Worm (Caenorhabditis elegans) whole organism, L1 larva: ENCODE measurements around the gene rbm-25.

Experiments
- C34B4.2 ChIP-seq: sonication (generic microtip); optimal IDR thresholded peaks from 2 replicates; lab custom pipeline; 2017; ENCODE audit warnings: mild to moderate bottlenecking, missing genetic modification characterization, missing compliant biosample characterization
- F16B12.6 ChIP-seq: fragments of 150-350 bp; optimal IDR thresholded peaks from 2 replicates; lab custom pipeline; 2014; ENCODE audit warnings: missing biosample characterization, missing genetic modification characterization
- Y116A8C.19 ChIP-seq: sonication (generic microtip); optimal IDR thresholded peaks from 2 replicates; lab custom pipeline; 2016; ENCODE audit warnings: missing compliant biosample characterization, missing genetic modification characterization, borderline replicate concordance
- aha-1 ChIP-seq: fragments of 150-350 bp; optimal IDR thresholded peaks from 2 replicates; lab custom pipeline; 2014; ENCODE audit warnings: missing biosample characterization, missing genetic modification characterization
- alr-1 ChIP-seq: fragments of 200-800 bp; sonication (Bioruptor generic); optimal IDR thresholded peaks from 2 replicates; lab custom pipeline; 2018; ENCODE audit warnings: borderline replicate concordance, mild to moderate bottlenecking, missing genetic modification characterization, missing compliant biosample characterization
- aly-2 ChIP-seq: fragments of 150-350 bp; optimal IDR thresholded peaks from 2 replicates; lab custom pipeline; 2014; ENCODE audit warnings: missing biosample characterization, missing genetic modification characterization
- blmp-1 ChIP-seq: fragments of 150-350 bp; optimal IDR thresholded peaks from 2 replicates; lab custom pipeline; 2014; ENCODE audit warnings: missing biosample characterization, missing genetic modification characterization
- ceh-88 ChIP-seq: fragments of 200-800 bp; sonication (Bioruptor generic); IDR thresholded peaks from 2 replicates; pipeline ENCODE4 v1.3.6; 2022; ENCODE audit warnings: missing genetic modification characterization, missing compliant biosample characterization
- ceh-90 ChIP-seq: sonication (generic microtip); optimal IDR thresholded peaks from 2 replicates; lab custom pipeline; 2016; ENCODE audit warnings: missing genetic modification characterization, missing compliant biosample characterization
- dsc-1 ChIP-seq: sonication (generic microtip); optimal IDR thresholded peaks from 2 replicates; lab custom pipeline; 2016; ENCODE audit warnings: mild to moderate bottlenecking, missing genetic modification characterization, missing compliant biosample characterization
- efl-1 ChIP-seq, 4 experiments: fragments of 150-350 bp; optimal IDR thresholded peaks in 3 of 4; peaks in 1 of 4; 1 replicate in 1 of 4; 2 replicates in 3 of 4; lab custom pipeline; 2014; ENCODE audit warnings: missing biosample characterization in 2 of 4, missing genetic modification characterization in 2 of 4, missing genetic modification reagents in 2 of 4
- egl-27 ChIP-seq, 2 experiments: fragments of 150-350 bp in 1 of 2; sonication (generic microtip); optimal IDR thresholded peaks; 3 replicates each; lab custom pipeline; 2017 to 2018; ENCODE audit warnings: missing biosample characterization in 2 of 2, missing genetic modification characterization in 2 of 2, missing genetic modification reagents in 2 of 2
- elt-2 ChIP-seq: sonication (generic microtip); optimal IDR thresholded peaks from 2 replicates; lab custom pipeline; 2016; ENCODE audit warnings: missing genetic modification characterization, mild to moderate bottlenecking, inconsistent platforms, missing compliant biosample characterization, missing genetic modification reagents
- elt-3 ChIP-seq, 6 experiments: fragments of 150-350 bp in 1 of 6; sonication (generic microtip); optimal IDR thresholded peaks; 2 replicates each; lab custom pipeline; 2017 to 2018; ENCODE audit warnings: missing biosample characterization in 6 of 6, missing genetic modification characterization in 6 of 6, inconsistent platforms in 1 of 6
- ets-5 ChIP-seq: fragments of 200-800 bp; sonication (Bioruptor generic); IDR thresholded peaks from 2 replicates; pipeline ENCODE4 v1.3.6; 2022; ENCODE audit warnings: missing genetic modification characterization, missing compliant biosample characterization
- fkh-10 ChIP-seq: sonication (generic microtip); optimal IDR thresholded peaks from 2 replicates; lab custom pipeline; 2017; ENCODE audit warnings: missing biosample characterization, missing genetic modification reagents, missing genetic modification characterization
- fkh-8 ChIP-seq: sonication (generic microtip); optimal IDR thresholded peaks from 2 replicates; lab custom pipeline; 2016; ENCODE audit warnings: mild to moderate bottlenecking, missing genetic modification characterization, missing compliant biosample characterization
- fos-1 ChIP-seq: fragments of 150-350 bp; optimal IDR thresholded peaks from 2 replicates; lab custom pipeline; 2014; ENCODE audit warnings: missing biosample characterization, missing genetic modification characterization
- grh-1 ChIP-seq: fragments of 200-800 bp; sonication (Bioruptor generic); IDR thresholded peaks from 2 replicates; pipeline ENCODE4 v1.3.6; 2022; ENCODE audit warnings: missing genetic modification reagents, missing genetic modification characterization, missing compliant biosample characterization
- hlh-17 ChIP-seq: fragments of 200-800 bp; sonication (Bioruptor generic); optimal IDR thresholded peaks from 2 replicates; lab custom pipeline; 2018; ENCODE audit warnings: missing genetic modification characterization, mild to moderate bottlenecking, missing compliant biosample characterization, moderate library complexity, borderline replicate concordance
- irx-1 ChIP-seq: sonication (generic microtip); optimal IDR thresholded peaks from 2 replicates; lab custom pipeline; 2016; ENCODE audit warnings: missing genetic modification characterization, missing compliant biosample characterization
- jun-1 ChIP-seq: fragments of 150-350 bp; optimal IDR thresholded peaks from 2 replicates; lab custom pipeline; 2014; ENCODE audit warnings: missing biosample characterization, missing genetic modification reagents, missing genetic modification characterization
- lin-14 ChIP-seq: fragments of 200-800 bp; sonication (Bioruptor generic); optimal IDR thresholded peaks from 2 replicates; lab custom pipeline; 2018; ENCODE audit warnings: mild to moderate bottlenecking, missing genetic modification characterization, moderate library complexity, missing compliant biosample characterization
- lin-35 ChIP-seq, 2 experiments: fragments of 150-350 bp; optimal IDR thresholded peaks; 2 replicates each; lab custom pipeline; 2014; ENCODE audit warnings: missing biosample characterization in 2 of 2, missing genetic modification characterization in 2 of 2, missing genetic modification reagents in 2 of 2
- lir-3 ChIP-seq: sonication (generic microtip); optimal IDR thresholded peaks from 2 replicates; lab custom pipeline; 2016; ENCODE audit warnings: mild to moderate bottlenecking, missing genetic modification characterization, moderate library complexity, missing compliant biosample characterization; ENCODE audit not compliant: poor library complexity
- lsy-2 ChIP-seq, 2 experiments: fragments of 150-350 bp; optimal IDR thresholded peaks; 2 replicates each; lab custom pipeline; 2014; ENCODE audit warnings: missing biosample characterization in 2 of 2, missing genetic modification characterization in 2 of 2
- mab-9 ChIP-seq: fragments of 200-800 bp; sonication (Bioruptor generic); IDR thresholded peaks from 2 replicates; pipeline ENCODE4 v1.3.6; 2022; ENCODE audit warnings: missing genetic modification reagents, missing genetic modification characterization, missing compliant biosample characterization
- nhr-20 ChIP-seq: sonication (generic microtip); optimal IDR thresholded peaks from 2 replicates; lab custom pipeline; 2016; ENCODE audit warnings: mild to moderate bottlenecking, missing genetic modification characterization, missing compliant biosample characterization
- nhr-28 ChIP-seq: fragments of 150-350 bp; optimal IDR thresholded peaks from 2 replicates; lab custom pipeline; 2014; ENCODE audit warnings: missing biosample characterization, missing genetic modification characterization
- nhr-71 ChIP-seq: sonication (generic microtip); optimal IDR thresholded peaks from 2 replicates; lab custom pipeline; 2016; ENCODE audit warnings: mild to moderate bottlenecking, missing genetic modification characterization, moderate library complexity, missing compliant biosample characterization
- nhr-76 ChIP-seq: sonication (generic microtip); optimal IDR thresholded peaks from 2 replicates; lab custom pipeline; 2017; ENCODE audit warnings: missing biosample characterization, missing genetic modification characterization
- nhr-85 ChIP-seq: sonication (generic microtip); peaks from one replicate; lab custom pipeline; 2016; ENCODE audit warnings: missing genetic modification characterization, inconsistent platforms, missing compliant biosample characterization
- nhr-90 ChIP-seq: sonication (generic microtip); optimal IDR thresholded peaks from 2 replicates; lab custom pipeline; 2016; ENCODE audit warnings: mild to moderate bottlenecking, missing genetic modification characterization, missing compliant biosample characterization; ENCODE audit not compliant: poor library complexity
- pax-3 ChIP-seq: fragments of 200-800 bp; sonication (Bioruptor generic); optimal IDR thresholded peaks from 2 replicates; lab custom pipeline; 2018; ENCODE audit warnings: mild to moderate bottlenecking, missing genetic modification characterization, moderate library complexity, missing compliant biosample characterization
- snpc-4 ChIP-seq: fragments of 150-350 bp; optimal IDR thresholded peaks from 2 replicates; lab custom pipeline; 2014; ENCODE audit warnings: missing biosample characterization, missing genetic modification characterization
- sox-4 ChIP-seq: sonication (generic microtip); optimal IDR thresholded peaks from 2 replicates; lab custom pipeline; 2016; ENCODE audit warnings: missing genetic modification characterization, missing compliant biosample characterization
- tlp-1 ChIP-seq: fragments of 150-350 bp; optimal IDR thresholded peaks from 2 replicates; lab custom pipeline; 2014; ENCODE audit warnings: missing biosample characterization, missing genetic modification characterization
- unc-130 ChIP-seq: fragments of 150-350 bp; optimal IDR thresholded peaks from 2 replicates; lab custom pipeline; 2017; ENCODE audit warnings: missing biosample characterization, missing genetic modification characterization, inconsistent platforms
- unc-30 ChIP-seq: sonication (generic microtip); optimal IDR thresholded peaks from 2 replicates; lab custom pipeline; 2017; ENCODE audit warnings: missing biosample characterization, missing genetic modification characterization
- unc-62 ChIP-seq: fragments of 150-350 bp; optimal IDR thresholded peaks from 2 replicates; lab custom pipeline; 2014; ENCODE audit warnings: missing biosample characterization, missing genetic modification reagents, missing genetic modification characterization
- unc-98 ChIP-seq: fragments of 200-800 bp; sonication (Bioruptor generic); IDR thresholded peaks from 2 replicates; pipeline ENCODE4 v1.3.6; 2022; ENCODE audit warnings: missing genetic modification characterization, missing compliant biosample characterization
- vab-15 ChIP-seq: sonication (generic microtip); optimal IDR thresholded peaks from 2 replicates; lab custom pipeline; 2017; ENCODE audit warnings: missing genotype, mild to moderate bottlenecking, missing genetic modification characterization, missing compliant biosample characterization
- xbp-1 ChIP-seq: sonication (generic microtip); optimal IDR thresholded peaks from 2 replicates; lab custom pipeline; 2016; ENCODE audit warnings: missing genetic modification characterization, missing compliant biosample characterization
- zag-1 ChIP-seq: fragments of 150-350 bp; optimal IDR thresholded peaks from 2 replicates; lab custom pipeline; 2014; ENCODE audit warnings: missing biosample characterization, missing genetic modification characterization
- zip-4 ChIP-seq: fragments of 200-800 bp; sonication (Bioruptor generic); optimal IDR thresholded peaks from 2 replicates; lab custom pipeline; 2018; ENCODE audit warnings: mild to moderate bottlenecking, missing genetic modification characterization, moderate library complexity, missing compliant biosample characterization
- ztf-11 ChIP-seq, 2 experiments: sonication (generic microtip); optimal IDR thresholded peaks; 2 replicates each; lab custom pipeline; 2016 to 2017; ENCODE audit warnings: missing genetic modification characterization in 2 of 2, missing biosample characterization in 1 of 2, missing compliant biosample characterization in 1 of 2

Gene rbm-25

DNA sequence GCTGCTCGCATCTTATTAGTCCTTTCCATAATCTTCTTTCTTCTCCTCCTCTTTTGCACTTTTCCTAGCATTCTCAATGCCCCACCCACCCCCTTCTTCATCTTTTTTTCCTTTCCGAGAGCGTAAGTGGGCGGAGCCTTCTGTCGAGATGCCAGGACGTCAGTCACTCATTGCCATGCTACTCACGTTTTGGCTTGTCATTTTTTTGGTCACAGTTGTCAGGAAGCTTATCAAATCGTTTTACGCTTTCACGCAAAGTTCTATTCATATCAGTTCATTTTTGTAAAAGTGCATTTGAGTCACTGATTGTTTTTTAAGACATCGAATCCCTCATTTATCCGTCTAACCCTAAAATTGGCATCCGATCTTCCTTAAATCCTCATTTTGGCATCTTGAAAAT, 42.0 kb downstream of the rbm-25 start:
- TF ChIP-seq efl-1 (optimal IDR thresholded peaks at IDR 0.05; lab: Kevin White, UChicago): no peak
- peak in 1 of 2 experiments; percentile 16 for TF ChIP-seq efl-1 (GFP tag; optimal IDR thresholded peaks at IDR 0.05 in 1 of 2; lab: Kevin White, UChicago)
- no peak for TF ChIP-seq vab-15 (tag; lab: Kevin White, UChicago)
- TF ChIP-seq unc-98 (GFP tag; lab: Robert Waterston, UW): no peak
- TF ChIP-seq fkh-10 (GFP tag; lab: Kevin White, UChicago): no peak
- TF ChIP-seq nhr-90: no peak
- no peak for TF ChIP-seq unc-130 (tag; lab: Kevin White, UChicago)
- TF ChIP-seq ztf-11 (tag; optimal IDR thresholded peaks at IDR 0.05; lab: Kevin White, UChicago): no peak
- TF ChIP-seq F16B12.6 (tag; lab: Kevin White, UChicago): no peak
- TF ChIP-seq jun-1: no peak
- TF ChIP-seq fkh-8 (tag; lab: Kevin White, UChicago): peak; percentile 5
- no peak for TF ChIP-seq irx-1 (tag; lab: Kevin White, UChicago)
- no peak for TF ChIP-seq nhr-20 (tag; lab: Kevin White, UChicago)
- TF ChIP-seq blmp-1: peak; percentile 11
- no peak for TF ChIP-seq pax-3
- no peak for TF ChIP-seq dsc-1 (tag; lab: Kevin White, UChicago)
- TF ChIP-seq lin-14 (GFP tag; lab: Kevin White, UChicago): peak; percentile 53
- TF ChIP-seq nhr-71 (tag; lab: Kevin White, UChicago): no peak
- no peak for TF ChIP-seq aly-2 (tag; lab: Kevin White, UChicago)

DNA sequence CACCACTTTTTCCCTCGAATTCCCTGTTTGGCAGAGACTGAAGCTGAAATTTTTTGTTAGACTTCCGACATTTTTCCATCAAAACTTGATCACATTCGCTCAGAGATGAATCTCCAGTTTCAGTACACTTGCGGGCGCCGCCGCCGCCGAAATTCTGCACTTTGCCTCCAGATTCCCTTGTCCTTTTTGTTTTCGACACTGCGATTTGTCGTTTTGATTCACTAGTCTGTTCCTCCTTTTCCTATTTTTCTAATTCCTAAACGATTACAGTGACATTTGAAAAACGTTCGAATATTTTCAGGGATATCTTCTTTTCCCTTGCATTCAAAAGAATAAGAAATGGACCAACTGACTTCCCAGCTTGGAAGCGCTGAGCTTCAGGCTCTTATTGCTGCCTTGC, 42.7 kb downstream of the rbm-25 start, which contains the start of gene F45D3.2:
Gene F45D3.2 (plus strand): TSS at position 301 of the 400 bp plus-strand sequence.
- TF ChIP-seq fkh-8 (tag; lab: Kevin White, UChicago) (no peak), C34B4.2 (no peak), ceh-90 (tag; lab: Kevin White, UChicago) (no peak), nhr-85 (tag; lab: Kevin White, UChicago) (no peak), nhr-20 (tag; lab: Kevin White, UChicago) (no peak), tlp-1 (tag; lab: Kevin White, UChicago) (no peak), Y116A8C.19 (tag; lab: Kevin White, UChicago) (no peak), efl-1 (optimal IDR thresholded peaks at IDR 0.05; lab: Kevin White, UChicago) (no peak), efl-1 (GFP tag; optimal IDR thresholded peaks at IDR 0.05 in 1 of 2; lab: Kevin White, UChicago) (no peak), fos-1 (tag; lab: Kevin White, UChicago) (no peak), lin-35 (GFP tag; optimal IDR thresholded peaks at IDR 0.05; lab: Kevin White, UChicago) (no peak), zag-1 (tag; lab: Kevin White, UChicago) (no peak), ceh-88 (GFP tag; lab: Robert Waterston, UW) (no peak), mab-9 (GFP tag; lab: Robert Waterston, UW) (no peak), aha-1 (no peak), egl-27 (tag; optimal IDR thresholded peaks at IDR 0.05; lab: Kevin White, UChicago) (no peak), ets-5 (no peak), sox-4 (tag; lab: Kevin White, UChicago) (no peak), nhr-76 (tag; lab: Kevin White, UChicago) (no peak), hlh-17 (GFP tag; lab: Kevin White, UChicago) (no peak)

DNA sequence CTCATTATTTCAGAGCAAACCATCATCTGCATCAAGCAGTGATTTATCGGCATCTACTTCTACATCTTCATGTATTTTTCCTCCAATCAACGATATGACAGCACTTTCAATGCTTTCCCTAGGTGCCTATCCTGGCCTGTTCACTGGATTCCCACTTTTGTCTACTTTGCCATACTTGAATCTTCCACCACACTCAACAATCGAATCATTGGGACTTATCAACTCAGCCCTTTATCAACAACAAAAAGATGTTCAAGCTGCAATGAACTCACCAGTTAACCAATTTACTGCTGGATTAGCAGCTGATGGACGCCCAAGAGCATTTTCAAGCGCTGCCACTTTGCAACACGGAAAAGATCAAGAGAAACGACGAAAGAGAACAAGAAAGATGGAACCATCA, 43.2 kb downstream of the rbm-25 start:
- TF ChIP-seq nhr-76 (tag; lab: Kevin White, UChicago): no peak
- no peak for TF ChIP-seq elt-2 (tag; lab: Kevin White, UChicago)
- TF ChIP-seq unc-62 (GFP tag; lab: Kevin White, UChicago): no peak
- TF ChIP-seq ets-5: no peak
- no peak for TF ChIP-seq lir-3 (tag; lab: Kevin White, UChicago)
- no peak for TF ChIP-seq zip-4
- no peak for TF ChIP-seq nhr-28 (tag; lab: Kevin White, UChicago)
- no peak for TF ChIP-seq fkh-10 (GFP tag; lab: Kevin White, UChicago)
- no peak for TF ChIP-seq alr-1 (tag; lab: Kevin White, UChicago)
- no peak for TF ChIP-seq grh-1 (GFP tag; lab: Robert Waterston, UW)
- no peak for TF ChIP-seq snpc-4
- TF ChIP-seq unc-30 (tag; lab: Kevin White, UChicago): no peak
- no peak for TF ChIP-seq xbp-1 (tag; lab: Kevin White, UChicago)
- no peak for TF ChIP-seq hlh-17 (GFP tag; lab: Kevin White, UChicago)
- no peak for TF ChIP-seq jun-1
- TF ChIP-seq unc-98 (GFP tag; lab: Robert Waterston, UW): no peak
- TF ChIP-seq lin-14 (GFP tag; lab: Kevin White, UChicago): no peak
- no peak for TF ChIP-seq lsy-2 (tag; optimal IDR thresholded peaks at IDR 0.05; lab: Kevin White, UChicago)
- no peak for TF ChIP-seq elt-3 (tag; optimal IDR thresholded peaks at IDR 0.05; lab: Kevin White, UChicago)
- TF ChIP-seq, all 84 proteins: peak for 0
